Fruit fly (Drosophila melanogaster) whole organism, prepupa: Measurements from ENCODE around the gene CG11504.

Experiments used
- CG10631 ChIP-seq: fragments of 200-800 bp; sonication (Bioruptor generic); optimal IDR thresholded peaks from 2 replicates; lab custom pipeline; 2016; ENCODE audit warnings: missing biosample characterization, missing genetic modification characterization
- CG10669 ChIP-seq: fragments of 200-800 bp; sonication (Bioruptor generic); optimal IDR thresholded peaks from 3 replicates; lab custom pipeline; 2018; ENCODE audit warnings: missing biosample characterization, mild to moderate bottlenecking, missing genetic modification characterization, moderate library complexity
- CG11294 ChIP-seq: fragments of 200-800 bp; sonication (Bioruptor generic); IDR thresholded peaks from 2 replicates; pipeline ENCODE4 v1.3.6; 2022; ENCODE audit warnings: missing biosample characterization, missing genetic modification characterization
- CG11762 ChIP-seq: fragments of 200-800 bp; sonication (Bioruptor generic); optimal IDR thresholded peaks from 3 replicates; lab custom pipeline; 2016; ENCODE audit warnings: missing biosample characterization, missing genetic modification characterization; ENCODE audit not compliant: insufficient read depth
- CG11902 ChIP-seq: fragments of 200-800 bp; sonication (Bioruptor generic); optimal IDR thresholded peaks from 3 replicates; lab custom pipeline; 2016; ENCODE audit warnings: missing biosample characterization, missing genetic modification characterization
- CG15336 ChIP-seq: fragments of 200-800 bp; sonication (Bioruptor generic); IDR thresholded peaks from 2 replicates; pipeline ENCODE4 v1.3.6; 2022; ENCODE audit warnings: missing biosample characterization, missing genetic modification characterization
- CG1621 ChIP-seq: fragments of 200-800 bp; sonication (Bioruptor generic); optimal IDR thresholded peaks from 3 replicates; lab custom pipeline; 2018; ENCODE audit warnings: missing biosample characterization, mild to moderate bottlenecking, missing genetic modification characterization
- CG3032 ChIP-seq: fragments of 200-800 bp; optimal IDR thresholded peaks from 2 replicates; lab custom pipeline; 2019; ENCODE audit warnings: missing biosample characterization, mild to moderate bottlenecking, missing genetic modification characterization, moderate library complexity
- CG31627 ChIP-seq: fragments of 200-800 bp; sonication (Bioruptor generic); optimal IDR thresholded peaks from 3 replicates; lab custom pipeline; 2016; ENCODE audit warnings: missing biosample characterization, missing genetic modification characterization
- CG32006 ChIP-seq: fragments of 200-800 bp; sonication (Bioruptor generic); optimal IDR thresholded peaks from 3 replicates; lab custom pipeline; 2017; ENCODE audit warnings: missing biosample characterization, mild to moderate bottlenecking, missing genetic modification characterization
- CG34406 ChIP-seq: fragments of 200-800 bp; sonication (Bioruptor generic); optimal IDR thresholded peaks from 3 replicates; lab custom pipeline; 2016; ENCODE audit warnings: missing biosample characterization, missing genetic modification characterization
- CG3919 ChIP-seq: fragments of 200-800 bp; sonication (Bioruptor generic); optimal IDR thresholded peaks from 3 replicates; lab custom pipeline; 2016; ENCODE audit warnings: missing biosample characterization, missing genetic modification characterization
- CG6163 ChIP-seq: fragments of 200-800 bp; sonication (Bioruptor generic); IDR thresholded peaks from 3 replicates; pipeline ENCODE4 v1.3.6; 2022; ENCODE audit warnings: missing biosample characterization, missing genetic modification characterization
- CG6276 ChIP-seq: fragments of 200-800 bp; sonication (Bioruptor generic); optimal IDR thresholded peaks from 2 replicates; lab custom pipeline; 2017; ENCODE audit warnings: missing biosample characterization, mild to moderate bottlenecking, missing genetic modification characterization
- CG6792 ChIP-seq: fragments of 200-800 bp; sonication (Bioruptor generic); optimal IDR thresholded peaks from 3 replicates; lab custom pipeline; 2016; ENCODE audit warnings: missing biosample characterization, missing genetic modification characterization
- CG6854 ChIP-seq: fragments of 200-800 bp; sonication (Bioruptor generic); optimal IDR thresholded peaks from 2 replicates; lab custom pipeline; 2017; ENCODE audit warnings: missing biosample characterization, mild to moderate bottlenecking, missing genetic modification characterization
- CG8119 ChIP-seq: fragments of 200-800 bp; sonication (Bioruptor generic); IDR thresholded peaks from 3 replicates; pipeline ENCODE4 v1.3.6; 2022; ENCODE audit warnings: missing biosample characterization, missing genetic modification characterization
- CG9139 ChIP-seq: fragments of 200-800 bp; sonication (Bioruptor generic); optimal IDR thresholded peaks from 3 replicates; lab custom pipeline; 2017; ENCODE audit warnings: missing biosample characterization, mild to moderate bottlenecking, missing genetic modification characterization
- Eip78C ChIP-seq: fragments of 200-800 bp; sonication (Bioruptor generic); peaks from one replicate; lab custom pipeline; 2016; ENCODE audit warnings: missing biosample characterization, missing genetic modification characterization
- Eip93F ChIP-seq: fragments of 200-800 bp; sonication (Bioruptor generic); optimal IDR thresholded peaks from 2 replicates; lab custom pipeline; 2016; ENCODE audit warnings: missing biosample characterization, mild to moderate bottlenecking, missing genetic modification characterization
- Ets21C ChIP-seq: fragments of 200-800 bp; sonication (Bioruptor generic); optimal IDR thresholded peaks from 3 replicates; lab custom pipeline; 2016; ENCODE audit warnings: missing biosample characterization, missing genetic modification characterization
- Ets96B ChIP-seq: fragments of 200-800 bp; optimal IDR thresholded peaks from 2 replicates; lab custom pipeline; 2019; ENCODE audit warnings: missing biosample characterization, mild to moderate bottlenecking, missing genetic modification characterization, moderate library complexity
- Gug ChIP-seq: fragments of 200-800 bp; sonication (Bioruptor generic); IDR thresholded peaks from 2 replicates; pipeline ENCODE4 v1.3.6; 2022; ENCODE audit warnings: missing biosample characterization, missing genetic modification characterization
- Hr38 ChIP-seq: sonication (Bioruptor generic); optimal IDR thresholded peaks from 2 replicates; lab custom pipeline; 2016; ENCODE audit warnings: missing biosample characterization, missing genetic modification characterization
- Hr39 ChIP-seq: fragments of 200-800 bp; sonication (Bioruptor generic); optimal IDR thresholded peaks from 2 replicates; lab custom pipeline; 2016; ENCODE audit warnings: missing biosample characterization, missing genetic modification characterization
- Met ChIP-seq: fragments of 200-800 bp; sonication (Bioruptor generic); optimal IDR thresholded peaks from 3 replicates; lab custom pipeline; 2016; ENCODE audit warnings: missing biosample characterization, missing genetic modification characterization
- Smox ChIP-seq: fragments of 200-800 bp; sonication (Bioruptor generic); optimal IDR thresholded peaks from 3 replicates; lab custom pipeline; 2016; ENCODE audit warnings: missing biosample characterization, missing genetic modification characterization
- Sox102F ChIP-seq: fragments of 200-800 bp; sonication (Bioruptor generic); optimal IDR thresholded peaks from 2 replicates; lab custom pipeline; 2016; ENCODE audit warnings: missing biosample characterization, mild to moderate bottlenecking, missing genetic modification characterization
- Sox14 ChIP-seq: fragments of 200-800 bp; sonication (Bioruptor generic); optimal IDR thresholded peaks from 3 replicates; lab custom pipeline; 2016; ENCODE audit warnings: missing biosample characterization, missing genetic modification characterization
- achi ChIP-seq: fragments of 200-800 bp; sonication (Bioruptor generic); optimal IDR thresholded peaks from 3 replicates; lab custom pipeline; 2016; ENCODE audit warnings: missing biosample characterization, missing genetic modification characterization
- acj6 ChIP-seq: fragments of 200-800 bp; sonication (Bioruptor generic); optimal IDR thresholded peaks from 3 replicates; lab custom pipeline; 2016; ENCODE audit warnings: missing biosample characterization, missing genetic modification characterization
- cyc ChIP-seq: fragments of 200-800 bp; sonication (Bioruptor generic); optimal IDR thresholded peaks from 3 replicates; lab custom pipeline; 2016; ENCODE audit warnings: missing biosample characterization, missing genetic modification characterization
- dac ChIP-seq: fragments of 200-800 bp; sonication (Bioruptor generic); optimal IDR thresholded peaks from 2 replicates; lab custom pipeline; 2017; ENCODE audit warnings: missing biosample characterization, mild to moderate bottlenecking, missing genetic modification characterization
- dsx ChIP-seq: fragments of 200-800 bp; optimal IDR thresholded peaks from 3 replicates; lab custom pipeline; 2019; ENCODE audit warnings: missing biosample characterization, mild to moderate bottlenecking, missing genetic modification characterization, moderate library complexity; ENCODE audit not compliant: poor library complexity, severe bottlenecking
- eg ChIP-seq: fragments of 200-800 bp; sonication (Bioruptor generic); IDR thresholded peaks from 3 replicates; pipeline ENCODE4 v1.3.6; 2022; ENCODE audit warnings: missing biosample characterization, missing genetic modification characterization
- esn ChIP-seq: fragments of 200-800 bp; sonication (Bioruptor generic); optimal IDR thresholded peaks from 2 replicates; lab custom pipeline; 2016; ENCODE audit warnings: missing biosample characterization, mild to moderate bottlenecking, missing genetic modification characterization, moderate library complexity
- fd59A ChIP-seq: fragments of 200-800 bp; sonication (Bioruptor generic); optimal IDR thresholded peaks from 2 replicates; lab custom pipeline; 2017; ENCODE audit warnings: missing biosample characterization, mild to moderate bottlenecking, missing genetic modification characterization, missing genetic modification reagents
- fkh ChIP-seq: fragments of 200-800 bp; sonication (Bioruptor generic); optimal IDR thresholded peaks from 3 replicates; lab custom pipeline; 2017; ENCODE audit warnings: missing biosample characterization, mild to moderate bottlenecking, missing genetic modification characterization, moderate library complexity
- lz ChIP-seq: fragments of 200-800 bp; sonication (Bioruptor generic); optimal IDR thresholded peaks from 3 replicates; lab custom pipeline; 2016; ENCODE audit warnings: missing biosample characterization, missing genetic modification characterization
- net ChIP-seq: fragments of 200-800 bp; sonication (Bioruptor generic); optimal IDR thresholded peaks from 3 replicates; lab custom pipeline; 2016; ENCODE audit warnings: missing biosample characterization, missing genetic modification characterization
- pdm3 ChIP-seq: fragments of 200-800 bp; sonication (Bioruptor generic); optimal IDR thresholded peaks from 3 replicates; lab custom pipeline; 2016; ENCODE audit warnings: missing biosample characterization, missing genetic modification characterization
- salr ChIP-seq, 2 experiments: fragments of 200-800 bp; sonication (Bioruptor generic); optimal IDR thresholded peaks; 3 replicates each; lab custom pipeline; 2016 to 2018; ENCODE audit warnings: missing biosample characterization in 2 of 2, missing genetic modification characterization in 2 of 2, mild to moderate bottlenecking in 1 of 2
- ss ChIP-seq, 2 experiments: fragments of 200-800 bp; sonication (Bioruptor generic); optimal IDR thresholded peaks; 2 replicates in 1 of 2; 3 replicates in 1 of 2; lab custom pipeline; 2017 to 2018; ENCODE audit warnings: mild to moderate bottlenecking in 2 of 2, missing biosample characterization in 2 of 2, missing genetic modification characterization in 2 of 2, moderate library complexity in 1 of 2
- svp ChIP-seq: fragments of 200-800 bp; sonication (Bioruptor generic); peaks from one replicate; lab custom pipeline; 2016; ENCODE audit warnings: missing biosample characterization, missing genetic modification characterization
- topi ChIP-seq: fragments of 200-800 bp; sonication (Bioruptor generic); optimal IDR thresholded peaks from 3 replicates; lab custom pipeline; 2016; ENCODE audit warnings: missing biosample characterization, missing genetic modification characterization

Gene CG11504

DNA sequence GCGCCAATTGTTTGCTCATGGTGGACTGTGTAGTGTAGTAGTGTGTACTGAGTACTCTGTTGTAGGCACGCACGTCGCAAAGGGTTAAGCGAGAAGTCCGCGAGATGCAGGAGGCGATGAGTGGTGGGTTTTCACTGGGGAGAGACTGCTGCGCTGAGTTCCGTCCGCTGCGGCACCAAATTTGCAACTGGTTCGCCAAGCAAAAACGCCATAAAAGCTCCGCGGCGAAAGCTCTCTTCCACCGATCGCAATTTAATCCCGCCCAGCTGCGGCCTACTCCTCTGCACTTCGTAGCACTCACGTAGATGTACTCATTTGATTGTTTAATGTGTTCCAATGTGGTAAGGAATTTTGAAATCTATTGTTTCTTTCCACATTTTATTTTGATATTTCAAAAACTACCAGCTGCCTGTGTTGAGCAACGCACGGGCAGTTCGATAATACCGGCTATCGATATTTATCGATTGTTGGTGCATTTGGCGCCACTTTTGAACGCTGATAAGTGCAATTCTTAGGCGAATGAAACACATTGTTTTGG lies 17.3 kb downstream of the CG11504 start, which contains the start of gene CG7920 (continued):
- TF ChIP-seq CG15336 (peak; percentile 46; the same call in 1 of the 2 replicates), CG3032 (tag; lab: Kevin White, UChicago) (no peak), Hr39 (GFP tag; lab: Kevin White, UChicago) (no peak), acj6 (GFP tag; lab: Kevin White, UChicago) (no peak), CG34406 (peak; percentile 7), Hr38 (GFP tag; lab: Kevin White, UChicago) (no peak), fkh (GFP tag; lab: Kevin White, UChicago) (peak; percentile 7), Smox (GFP tag; lab: Kevin White, UChicago) (no peak), CG11902 (no peak), topi (peak; percentile 14), dsx (GFP tag; lab: Kevin White, UChicago) (peak; percentile 42), fd59A (no peak), Sox102F (GFP tag; lab: Kevin White, UChicago) (peak; percentile 25), Sox14 (GFP tag; lab: Kevin White, UChicago) (no peak), dac (no peak), salr (GFP tag; optimal IDR thresholded peaks at IDR 0.05; lab: Kevin White, UChicago) (no peak), CG6792 (GFP tag; lab: Kevin White, UChicago) (peak; percentile 16), CG32006 (peak; percentile 12), CG6854 (GFP tag; lab: Kevin White, UChicago) (peak; percentile 73), esn (GFP tag; lab: Kevin White, UChicago) (peak; percentile 50), CG1621 (tag; lab: Kevin White, UChicago) (peak; percentile 61)

DNA sequence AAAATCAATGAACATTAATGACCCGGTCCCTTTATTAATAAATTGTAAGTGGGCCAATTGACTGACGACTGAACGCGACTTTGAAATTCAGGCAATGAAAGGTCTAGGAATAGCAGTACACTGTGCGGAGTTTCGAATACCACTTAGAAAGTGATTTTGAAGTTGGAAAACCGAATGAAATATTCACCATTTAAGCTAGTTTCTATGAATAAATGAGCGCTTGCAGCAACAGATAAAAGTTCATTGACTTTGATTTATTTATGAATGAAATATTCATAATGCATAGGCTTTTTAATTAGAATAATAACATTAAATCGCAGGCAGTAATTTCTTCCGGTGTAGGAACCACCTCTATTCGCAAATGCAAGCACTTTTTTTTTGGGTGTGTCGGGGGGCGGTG lies 23.3 kb downstream of the CG11504 start:
- TF ChIP-seq Ets21C (no peak), cyc (GFP tag; lab: Kevin White, UChicago) (peak; percentile 5), fd59A (peak; percentile 25), CG32006 (peak; percentile 62), dac (peak; percentile 13), CG9139 (no peak), net (GFP tag; lab: Kevin White, UChicago) (peak; percentile 33), CG3032 (tag; lab: Kevin White, UChicago) (peak; percentile 23), CG34406 (peak; percentile 17), esn (GFP tag; lab: Kevin White, UChicago) (peak; percentile 18), Hr39 (GFP tag; lab: Kevin White, UChicago) (peak; percentile 8), eg (GFP tag; lab: Robert Waterston, UW) (peak; percentile 86), CG3919 (peak; percentile 31), pdm3 (GFP tag; lab: Kevin White, UChicago) (no peak), CG15336 (peak; percentile 72), CG6163 (GFP tag; lab: Robert Waterston, UW) (peak; percentile 74; the same call in 2 of the 3 replicates), CG1621 (tag; lab: Kevin White, UChicago) (no peak), Sox102F (GFP tag; lab: Kevin White, UChicago) (peak; percentile 24), CG8119 (GFP tag; lab: Robert Waterston, UW) (peak; percentile 52), Eip78C (GFP tag; lab: Kevin White, UChicago) (peak; percentile 69), CG11294 (GFP tag; lab: Robert Waterston, UW) (peak; percentile 12; the same call in 1 of the 2 replicates), CG6276 (peak; percentile 56), CG31627 (GFP tag; lab: Kevin White, UChicago) (no peak), CG6792 (GFP tag; lab: Kevin White, UChicago) (peak; percentile 24), Sox14 (GFP tag; lab: Kevin White, UChicago) (peak; percentile 7), Smox (GFP tag; lab: Kevin White, UChicago) (peak; percentile 14), CG10631 (peak; percentile 12), Gug (peak; percentile 50; the same call in 1 of the 2 replicates), topi (peak; percentile 12), Eip93F (GFP tag; lab: Kevin White, UChicago) (no peak), svp (GFP tag; lab: Kevin White, UChicago) (peak; percentile 52), Met (GFP tag; lab: Kevin White, UChicago) (peak; percentile 31), achi (peak; percentile 1), CG10669 (GFP tag; lab: Kevin White, UChicago) (peak; percentile 9), Ets96B (tag; lab: Kevin White, UChicago) (no peak), lz (GFP tag; lab: Kevin White, UChicago) (peak; percentile 11), ss (GFP tag; optimal IDR thresholded peaks at IDR 0.05; lab: Kevin White, UChicago) (peak in 1 of 2 experiments; percentile 18), CG11762 (GFP tag; lab: Kevin White, UChicago) (no peak), acj6 (GFP tag; lab: Kevin White, UChicago) (peak; percentile 9)
